Fruit fly (Drosophila melanogaster): Measurements from ENCODE around the gene muc.

The muc gene

DNA sequence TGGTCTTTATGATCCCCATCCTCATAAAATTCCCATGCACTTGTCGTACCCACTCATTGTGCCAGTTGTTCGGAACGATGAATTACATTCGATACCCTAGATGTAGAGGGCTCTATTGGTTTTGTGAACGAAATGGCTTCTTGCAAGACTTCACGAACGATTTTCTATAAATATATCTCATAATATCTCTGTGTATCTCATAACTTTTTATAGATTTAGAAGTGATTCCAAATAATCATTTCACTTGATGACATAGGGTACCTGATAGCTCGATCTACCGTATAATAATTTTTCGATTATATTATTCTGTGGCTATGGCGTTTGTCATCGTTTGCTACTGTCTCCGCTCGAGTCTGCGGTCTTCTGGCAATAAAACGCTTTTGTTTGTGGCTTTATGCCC is 29.7 kb upstream of the muc start (continued):
- TF ChIP-seq D19B (GFP tag; optimal IDR thresholded peaks at IDR 0.05) (peak; percentile 63), dan (GFP tag; IDR thresholded peaks at IDR 0.05) (no peak), CG12104 (GFP tag; optimal IDR thresholded peaks at IDR 0.05) (peak; percentile 39), toy (GFP tag; IDR thresholded peaks at IDR 0.05) (0 out of 2 replicates have a peak, but pooled peaks have one; percentile 45), CG16813 (GFP tag; IDR thresholded peaks at IDR 0.05; ENCODE audit: partially characterized antibody) (no peak), Hr78 (GFP tag; optimal IDR thresholded peaks at IDR 0.05) (no peak), amos (GFP tag; IDR thresholded peaks at IDR 0.05; ENCODE audit: partially characterized antibody) (no peak), gcm (GFP tag; optimal IDR thresholded peaks at IDR 0.05) (peak; percentile 19), tna (GFP tag; IDR thresholded peaks at IDR 0.05; ENCODE audit: partially characterized antibody) (no peak), CG4707 (GFP tag; optimal IDR thresholded peaks at IDR 0.05) (no peak), Lim3 (GFP tag; IDR thresholded peaks at IDR 0.05) (no peak), inv (GFP tag; IDR thresholded peaks at IDR 0.05; ENCODE audit: partially characterized antibody) (no peak), CG4360 (GFP tag; IDR thresholded peaks at IDR 0.05) (no peak), Taf1 (GFP tag; IDR thresholded peaks at IDR 0.05) (peak; percentile 54; the same call in 1 of the 2 replicates), so (GFP tag; IDR thresholded peaks at IDR 0.05) (peak; percentile 69; the same call in 2 of the 3 replicates), CG8478 (optimal IDR thresholded peaks at IDR 0.05) (no peak), Nf-YC (tag; optimal IDR thresholded peaks at IDR 0.05) (no peak), Max (GFP tag; optimal IDR thresholded peaks at IDR 0.05) (no peak), gsb (GFP tag; IDR thresholded peaks at IDR 0.05) (peak; percentile 82), br (optimal IDR thresholded peaks at IDR 0.05) (no peak), Bdp1 (GFP tag; optimal IDR thresholded peaks at IDR 0.05) (no peak), Ada2b (GFP tag; IDR thresholded peaks at IDR 0.05) (peak; percentile 79; the same call in 1 of the 2 replicates), E2f2 (GFP tag; IDR thresholded peaks at IDR 0.05) (peak; percentile 47), Ets65A (GFP tag) (peak; percentile 52), CG31388 (GFP tag; optimal IDR thresholded peaks at IDR 0.05) (no peak), dmrt11E (tag; optimal IDR thresholded peaks at IDR 0.05) (peak; percentile 15), tup (GFP tag; optimal IDR thresholded peaks at IDR 0.05) (no peak), NFAT (GFP tag; IDR thresholded peaks at IDR 0.05) (peak; percentile 51; the same call in 1 of the 2 replicates), Hand (GFP tag; optimal IDR thresholded peaks at IDR 0.05) (peak; percentile 10), ewg (GFP tag; optimal IDR thresholded peaks at IDR 0.05) (peak; percentile 42), bcd (GFP tag; optimal IDR thresholded peaks at IDR 0.05) (peak; percentile 59), bigmax (GFP tag; optimal IDR thresholded peaks at IDR 0.05) (no peak), CG1024 (GFP tag; IDR thresholded peaks at IDR 0.05) (peak; percentile 58), CG32767 (GFP tag; IDR thresholded peaks at IDR 0.05) (peak; percentile 63; the same call in 1 of the 2 replicates), CrebB (tag; optimal IDR thresholded peaks at IDR 0.05) (no peak), CG6654 (GFP tag; optimal IDR thresholded peaks at IDR 0.05) (peak; percentile 2), CG10959 (GFP tag; IDR thresholded peaks at IDR 0.05) (0 out of 2 replicates have a peak, but pooled peaks have one; percentile 22), Mad (GFP tag; optimal IDR thresholded peaks at IDR 0.05) (no peak), HHEX (GFP tag; optimal IDR thresholded peaks at IDR 0.05) (peak; percentile 69), CG15696 (tag; optimal IDR thresholded peaks at IDR 0.05) (no peak), BEAF-32 (GFP tag; optimal IDR thresholded peaks at IDR 0.05) (no peak), grn (GFP tag; optimal IDR thresholded peaks at IDR 0.05) (no peak), phol (tag; optimal IDR thresholded peaks at IDR 0.05) (peak; percentile 53), z (GFP tag; IDR thresholded peaks at IDR 0.05) (no peak), Bgb (GFP tag; IDR thresholded peaks at IDR 0.05; ENCODE audit: partially characterized antibody) (no peak), ems (GFP tag; optimal IDR thresholded peaks at IDR 0.05) (peak; percentile 63), Elba2 (GFP tag; optimal IDR thresholded peaks at IDR 0.05) (no peak), cato (GFP tag; optimal IDR thresholded peaks at IDR 0.05; ENCODE audit: borderline replicate concordance) (no peak), CG12769 (tag; optimal IDR thresholded peaks at IDR 0.05) (peak; percentile 74), rib (GFP tag; IDR thresholded peaks at IDR 0.05) (0 out of 2 replicates have a peak, but pooled peaks have one; percentile 30), Hmr (GFP tag; optimal IDR thresholded peaks at IDR 0.05) (peak; percentile 66)

Measured in whole organism, embryonic.